Worm (Caenorhabditis elegans): Measurements from ENCODE around the gene fbxa-220.

The fbxa-220 gene

ce11 chrIII:11515192-11515591 is 31.2 kb upstream of the fbxa-220 start:
- TF ChIP-seq dpl-1 (GFP tag; optimal IDR thresholded peaks at IDR 0.05) (peak in 1 of 3 experiments; percentile 12), efl-1 (optimal IDR thresholded peaks at IDR 0.05) (peak in 1 of 2 experiments; percentile 66), efl-1 (GFP tag; optimal IDR thresholded peaks at IDR 0.05 in 1 of 2) (peak; percentile 24 to 73)

ce11 chrIII:11510826-11511225 is 26.8 kb upstream of the fbxa-220 start:
- TF ChIP-seq pax-3 (tag; optimal IDR thresholded peaks at IDR 0.05) (no peak), nhr-237 (tag; optimal IDR thresholded peaks at IDR 0.05) (no peak), sup-37 (GFP tag; optimal IDR thresholded peaks at IDR 0.05) (no peak), nhr-19 (GFP tag; conservative IDR thresholded peaks at IDR 0.05) (no peak), Y116A8C.19 (tag; optimal IDR thresholded peaks at IDR 0.05; ENCODE audit: borderline replicate concordance) (no peak), snu-23 (GFP tag; optimal IDR thresholded peaks at IDR 0.05) (no peak), unc-86 (tag; optimal IDR thresholded peaks at IDR 0.05) (no peak), efl-1 (optimal IDR thresholded peaks at IDR 0.05) (no peak), efl-1 (GFP tag; optimal IDR thresholded peaks at IDR 0.05 in 1 of 2) (peak in 1 of 2 experiments; percentile 57), unc-30 (tag; optimal IDR thresholded peaks at IDR 0.05) (no peak), ceh-8 (GFP tag; optimal IDR thresholded peaks at IDR 0.05) (peak; percentile 19), zip-4 (GFP tag; optimal IDR thresholded peaks at IDR 0.05) (no peak), lin-39 (tag; optimal IDR thresholded peaks at IDR 0.05) (no peak), C04F5.9 (tag; optimal IDR thresholded peaks at IDR 0.05) (no peak)

DNA sequence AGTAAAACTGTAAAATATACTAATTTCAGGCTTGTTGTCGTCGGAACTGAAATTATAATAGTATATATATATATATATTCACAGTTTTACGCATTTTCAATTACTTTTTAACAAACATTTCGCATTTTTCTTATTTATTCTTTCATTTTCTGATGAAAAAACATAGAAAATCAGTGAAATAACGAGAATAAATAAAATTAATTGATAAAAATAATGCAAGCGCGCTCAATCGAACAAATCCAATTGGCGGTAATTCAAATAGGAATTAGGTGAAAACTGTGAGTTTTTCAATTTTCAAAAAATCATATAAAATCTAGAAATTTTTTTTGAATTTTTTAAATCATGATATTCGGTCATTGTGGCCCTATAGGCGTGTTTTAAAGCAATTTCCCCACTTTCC is 26.1 kb upstream of the fbxa-220 start:
- no peak for TF ChIP-seq fkh-10 (GFP tag; optimal IDR thresholded peaks at IDR 0.05)
- TF ChIP-seq unc-130 (tag; optimal IDR thresholded peaks at IDR 0.05): no peak
- peak in 1 of 2 experiments; percentile 32 for TF ChIP-seq efl-1 (optimal IDR thresholded peaks at IDR 0.05)
- peak; percentile 10 to 92 for TF ChIP-seq efl-1 (GFP tag; optimal IDR thresholded peaks at IDR 0.05 in 1 of 2)
- peak in 1 of 3 experiments; percentile 26 for TF ChIP-seq dpl-1 (GFP tag; optimal IDR thresholded peaks at IDR 0.05)
- TF ChIP-seq unc-98 (GFP tag; IDR thresholded peaks at IDR 0.05): no peak

ce11 chrIII:11508816-11509215 is 24.8 kb upstream of the fbxa-220 start, which contains the start of gene Y66D12A.19:
TSS of gene Y66D12A.19 (plus strand) at chrIII:11509081.
- TF ChIP-seq lin-35 (GFP tag; optimal IDR thresholded peaks at IDR 0.05) (no peak), vab-15 (tag; optimal IDR thresholded peaks at IDR 0.05) (no peak), nhr-77 (tag; optimal IDR thresholded peaks at IDR 0.05) (no peak), ceh-8 (GFP tag; optimal IDR thresholded peaks at IDR 0.05) (no peak)

DNA sequence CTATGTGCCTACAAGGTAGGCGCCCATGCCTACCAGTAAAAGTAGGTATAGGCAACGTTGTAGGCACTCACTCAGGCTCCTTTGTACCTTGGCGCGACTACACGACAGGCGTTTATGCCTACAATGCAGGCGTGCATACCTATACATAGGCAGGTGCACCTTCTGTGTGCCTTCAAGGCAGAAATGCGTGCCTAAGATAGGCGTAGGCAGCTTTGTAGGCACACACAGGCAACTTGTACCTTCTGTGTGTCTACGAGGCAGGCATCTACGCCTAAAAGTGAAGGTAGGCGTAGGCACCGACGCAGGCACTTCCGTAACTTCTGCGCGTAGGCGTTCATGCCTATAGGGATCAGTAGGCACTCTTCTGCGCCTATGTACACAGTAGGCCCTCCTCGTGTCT is 21.6 kb upstream of the fbxa-220 start:
- TF ChIP-seq aha-1 (tag; optimal IDR thresholded peaks at IDR 0.05) (no peak), alr-1 (tag; optimal IDR thresholded peaks at IDR 0.05; ENCODE audit: borderline replicate concordance) (peak; percentile 95)

ce11 chrIII:11505213-11505612 is 21.2 kb upstream of the fbxa-220 start, which contains the start of the genes Y66D12A.21 and spe-6:
TSS of gene Y66D12A.21 (minus strand) at chrIII:11505302.
TSS of gene spe-6 (plus strand) at chrIII:11505488.
- no peak for TF ChIP-seq mdl-1 (tag; optimal IDR thresholded peaks at IDR 0.05)
- TF ChIP-seq blmp-1 (tag; optimal IDR thresholded peaks at IDR 0.05): peak; percentile 30
- peak; percentile 56 for TF ChIP-seq lin-15B (tag; optimal IDR thresholded peaks at IDR 0.05)
- no peak for TF ChIP-seq nhr-85 (tag)
- no peak for TF ChIP-seq aly-2 (tag; optimal IDR thresholded peaks at IDR 0.05)
- no peak for TF ChIP-seq egl-13 (tag; optimal IDR thresholded peaks at IDR 0.05)
- TF ChIP-seq tlp-1 (tag; optimal IDR thresholded peaks at IDR 0.05): no peak
- peak in 1 of 3 experiments; percentile 12 for TF ChIP-seq ceh-82 (tag; optimal IDR thresholded peaks at IDR 0.05)
- TF ChIP-seq snu-23 (GFP tag; optimal IDR thresholded peaks at IDR 0.05): no peak
- peak; percentile 52 for TF ChIP-seq F16B12.6 (tag; optimal IDR thresholded peaks at IDR 0.05)
- TF ChIP-seq lsy-2 (tag; optimal IDR thresholded peaks at IDR 0.05): peak in 1 of 2 experiments; percentile 67
- peak; percentile 57 to 70 for TF ChIP-seq efl-1 (optimal IDR thresholded peaks at IDR 0.05)
- TF ChIP-seq efl-1 (GFP tag; optimal IDR thresholded peaks at IDR 0.05 in 1 of 2): peak; percentile 54 to 91
- TF ChIP-seq skn-1 (tag; optimal IDR thresholded peaks at IDR 0.05): peak; percentile 28
- no peak for TF ChIP-seq zip-4 (GFP tag; optimal IDR thresholded peaks at IDR 0.05)
- no peak for TF ChIP-seq sptf-1 (tag; optimal IDR thresholded peaks at IDR 0.05)
- TF ChIP-seq fkh-10 (GFP tag; optimal IDR thresholded peaks at IDR 0.05): no peak
- TF ChIP-seq ceh-8 (GFP tag; optimal IDR thresholded peaks at IDR 0.05): no peak
- TF ChIP-seq dpl-1 (GFP tag; optimal IDR thresholded peaks at IDR 0.05): peak; percentile 28 to 68 (median 49)
- TF ChIP-seq jun-1 (tag; optimal IDR thresholded peaks at IDR 0.05): no peak
- peak; percentile 50 to 55 for TF ChIP-seq lin-35 (GFP tag; optimal IDR thresholded peaks at IDR 0.05)
- TF ChIP-seq C16A3.4 (tag; optimal IDR thresholded peaks at IDR 0.05): peak; percentile 7

All from whole organism, L1 larva.